Worm (Caenorhabditis elegans): Measurements from ENCODE around the gene C47E8.9.

C47E8.9 gene

DNA sequence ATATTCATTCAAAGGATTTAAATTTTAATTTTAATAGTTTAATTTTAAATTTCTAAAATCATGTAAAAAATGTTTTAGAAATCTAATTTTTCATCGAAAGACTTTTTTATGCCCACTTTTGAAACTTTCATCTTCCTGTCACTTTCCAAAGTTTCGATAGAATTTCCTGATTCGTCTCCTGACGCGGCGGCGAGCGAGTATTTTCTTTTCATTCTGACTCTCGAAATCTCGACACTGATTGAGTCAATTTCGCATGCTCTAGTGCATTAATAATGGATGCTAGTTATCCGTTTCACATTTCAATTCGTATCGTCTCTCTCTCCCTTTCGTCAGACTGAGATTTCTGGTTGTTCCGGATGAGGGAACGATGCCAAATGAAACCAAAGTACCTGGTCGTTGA lies 14.3 kb upstream of the C47E8.9 start:
- no peak for TF ChIP-seq hlh-30 (tag; optimal IDR thresholded peaks at IDR 0.05; ENCODE audit: insufficient read depth)
- TF ChIP-seq dve-1 (tag; optimal IDR thresholded peaks at IDR 0.05; ENCODE audit: insufficient read depth), result no peak
- peak; percentile 63 for TF ChIP-seq fkh-10 (GFP tag; optimal IDR thresholded peaks at IDR 0.05)

DNA sequence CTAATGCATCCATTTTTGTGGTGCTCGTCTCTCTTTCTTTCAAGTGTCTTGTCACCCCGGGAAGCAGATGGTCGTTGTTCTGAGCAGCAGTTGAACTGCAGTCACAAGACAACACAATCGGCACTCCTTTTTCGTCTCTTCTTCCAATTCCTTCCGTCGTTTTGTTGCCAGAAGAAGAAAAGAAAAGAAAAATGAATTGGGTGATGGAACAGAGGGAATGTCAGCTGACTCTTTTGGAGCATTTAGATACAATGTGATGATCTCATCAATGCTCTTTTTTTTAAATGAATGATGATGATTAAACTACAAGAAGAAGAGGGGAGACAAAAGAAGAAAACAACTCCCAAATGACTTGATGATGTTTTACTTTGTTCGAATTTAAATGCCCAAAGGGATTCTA lies 13.2 kb upstream of the C47E8.9 start:
- TF ChIP-seq nhr-76 (tag; optimal IDR thresholded peaks at IDR 0.05), result no peak
- no peak for TF ChIP-seq hmg-1.1 (GFP tag; IDR thresholded peaks at IDR 0.05)
- TF ChIP-seq nhr-28 (tag; optimal IDR thresholded peaks at IDR 0.05), result no peak
- TF ChIP-seq nhr-11 (tag; optimal IDR thresholded peaks at IDR 0.05), result no peak
- TF ChIP-seq dmd-9 (GFP tag; IDR thresholded peaks at IDR 0.05), result no peak
- no peak for TF ChIP-seq nhr-42 (GFP tag; IDR thresholded peaks at IDR 0.05)
- no peak for TF ChIP-seq Y75B8A.6 (GFP tag; IDR thresholded peaks at IDR 0.05)
- no peak for TF ChIP-seq spr-3 (GFP tag; optimal IDR thresholded peaks at IDR 0.05)
- no peak for TF ChIP-seq saeg-2 (GFP tag; IDR thresholded peaks at IDR 0.05)
- no peak for TF ChIP-seq attf-4 (tag; optimal IDR thresholded peaks at IDR 0.05)
- TF ChIP-seq lsy-2 (tag; optimal IDR thresholded peaks at IDR 0.05), result peak; percentile 11 to 47
- TF ChIP-seq pqm-1 (tag; optimal IDR thresholded peaks at IDR 0.05), result no peak
- TF ChIP-seq nhr-111 (GFP tag; optimal IDR thresholded peaks at IDR 0.05), result no peak
- TF ChIP-seq hlh-30 (tag; optimal IDR thresholded peaks at IDR 0.05; ENCODE audit: insufficient read depth), result peak; percentile 51
- TF ChIP-seq gei-8 (GFP tag; optimal IDR thresholded peaks at IDR 0.05), result no peak
- no peak for TF ChIP-seq ctbp-1 (GFP tag; IDR thresholded peaks at IDR 0.05)
- TF ChIP-seq ceh-20 (GFP tag; IDR thresholded peaks at IDR 0.05), result peak; percentile 62
- no peak for TF ChIP-seq duxl-1 (tag; optimal IDR thresholded peaks at IDR 0.05; ENCODE audit: poor library complexity)
- no peak for TF ChIP-seq madf-5 (GFP tag; IDR thresholded peaks at IDR 0.05)

ce11 chrV:14650631-14651030 lies 12.5 kb upstream of the C47E8.9 start:
- TF ChIP-seq nhr-11 (tag; optimal IDR thresholded peaks at IDR 0.05) (no peak), ama-1 (optimal IDR thresholded peaks at IDR 0.05) (no peak), ceh-62 (tag; optimal IDR thresholded peaks at IDR 0.05) (no peak), nhr-237 (tag; optimal IDR thresholded peaks at IDR 0.05) (no peak), lin-38 (GFP tag; IDR thresholded peaks at IDR 0.05) (no peak), nhr-28 (tag; optimal IDR thresholded peaks at IDR 0.05) (no peak), jun-1 (tag; optimal IDR thresholded peaks at IDR 0.05) (no peak), set-16 (GFP tag; IDR thresholded peaks at IDR 0.05) (no peak), lin-13 (GFP tag; optimal IDR thresholded peaks at IDR 0.05) (no peak), pqm-1 (tag; optimal IDR thresholded peaks at IDR 0.05) (no peak), ctbp-1 (GFP tag; IDR thresholded peaks at IDR 0.05) (no peak), dmd-6 (GFP tag; IDR thresholded peaks at IDR 0.05) (no peak), aha-1 (tag) (no peak), nhr-41 (GFP tag; IDR thresholded peaks at IDR 0.05) (no peak), F26F4.8 (GFP tag; conservative IDR thresholded peaks at IDR 0.05) (no peak), nhr-77 (tag; optimal IDR thresholded peaks at IDR 0.05) (no peak), zag-1 (tag; optimal IDR thresholded peaks at IDR 0.05) (no peak), hlh-30 (tag; optimal IDR thresholded peaks at IDR 0.05; ENCODE audit: insufficient read depth) (no peak), ZK546.5 (tag; optimal IDR thresholded peaks at IDR 0.05) (no peak)

ce11 chrV:14655689-14656088 lies 7.4 kb upstream of the C47E8.9 start:
- TF ChIP-seq ZK546.5 (tag; optimal IDR thresholded peaks at IDR 0.05), result no peak
- peak; percentile 20 for TF ChIP-seq nhr-28 (tag; optimal IDR thresholded peaks at IDR 0.05)
- TF ChIP-seq hlh-30 (tag; optimal IDR thresholded peaks at IDR 0.05; ENCODE audit: insufficient read depth), result peak; percentile 70
- TF ChIP-seq R02D3.7 (tag; optimal IDR thresholded peaks at IDR 0.05), result no peak

Measured in whole organism, L4 larva.